Worm (Caenorhabditis elegans): ENCODE results near the gene Y75B12B.10.
A peak's percentile ranks its signal among the peaks of the same experiment; 100 is the strongest.

Y75B12B.10 gene

ce11 chrV:15153277-15153676, 46.6 kb upstream of the Y75B12B.10 start, which contains the start of gene srh-55:
srh-55 (plus strand) TSS chrV:15153577.
- TF ChIP-seq C06A6.2 (GFP tag; conservative IDR thresholded peaks at IDR 0.05) (no peak), ekl-4 (GFP tag; IDR thresholded peaks at IDR 0.05) (no peak), athp-1 (tag; optimal IDR thresholded peaks at IDR 0.05) (no peak), nhr-120 (GFP tag; IDR thresholded peaks at IDR 0.05) (no peak), Y53F4B.3 (GFP tag; IDR thresholded peaks at IDR 0.05) (no peak), ccch-3 (GFP tag; optimal IDR thresholded peaks at IDR 0.05) (no peak), nfya-1 (tag; optimal IDR thresholded peaks at IDR 0.05; ENCODE audit: borderline replicate concordance, insufficient read depth) (no peak), bed-2 (GFP tag; IDR thresholded peaks at IDR 0.05) (no peak), Y79H2A.3 (GFP tag; conservative IDR thresholded peaks at IDR 0.05) (no peak), atf-7 (tag; optimal IDR thresholded peaks at IDR 0.05) (no peak), cebp-2 (GFP tag; IDR thresholded peaks at IDR 0.05) (no peak), lsy-27 (tag; optimal IDR thresholded peaks at IDR 0.05; ENCODE audit: borderline replicate concordance, insufficient read depth) (no peak), ztf-22 (GFP tag; optimal IDR thresholded peaks at IDR 0.05) (no peak), B0035.1 (tag; optimal IDR thresholded peaks at IDR 0.05) (no peak), repo-1 (tag; optimal IDR thresholded peaks at IDR 0.05) (no peak), hmg-1.2 (GFP tag; IDR thresholded peaks at IDR 0.05) (no peak), mxl-1 (tag; optimal IDR thresholded peaks at IDR 0.05) (no peak), ceh-58 (GFP tag; IDR thresholded peaks at IDR 0.05) (no peak), hmg-20 (GFP tag; IDR thresholded peaks at IDR 0.05) (no peak)

- TF ChIP-seq B0336.3 (GFP tag; IDR thresholded peaks at IDR 0.05) (no peak), madf-3 (GFP tag; IDR thresholded peaks at IDR 0.05) (no peak), madf-10 (tag; optimal IDR thresholded peaks at IDR 0.05) (no peak), somi-1 (GFP tag; optimal IDR thresholded peaks at IDR 0.05) (no peak), nhr-80 (tag; optimal IDR thresholded peaks at IDR 0.05) (no peak), B0035.1 (tag; optimal IDR thresholded peaks at IDR 0.05) (no peak), mes-4 (tag; optimal IDR thresholded peaks at IDR 0.05) (no peak), nfya-1 (tag; optimal IDR thresholded peaks at IDR 0.05; ENCODE audit: borderline replicate concordance, insufficient read depth) (no peak), nhr-27 (tag; optimal IDR thresholded peaks at IDR 0.05) (no peak), hmg-20 (GFP tag; IDR thresholded peaks at IDR 0.05) (no peak), lin-40 (tag; optimal IDR thresholded peaks at IDR 0.05) (no peak), gei-17 (GFP tag; optimal IDR thresholded peaks at IDR 0.05) (no peak), fkh-3 (tag; optimal IDR thresholded peaks at IDR 0.05) (no peak), B0261.1 (tag; optimal IDR thresholded peaks at IDR 0.05) (peak; percentile 78), ceh-40 (GFP tag; IDR thresholded peaks at IDR 0.05) (no peak), die-1 (tag; optimal IDR thresholded peaks at IDR 0.05) (peak; percentile 41), xnd-1 (tag; optimal IDR thresholded peaks at IDR 0.05) (no peak), nhr-90 (tag; optimal IDR thresholded peaks at IDR 0.05) (peak; percentile 17), F37B4.10 (GFP tag; IDR thresholded peaks at IDR 0.05) (no peak), lsy-27 (tag; optimal IDR thresholded peaks at IDR 0.05; ENCODE audit: borderline replicate concordance, insufficient read depth) (peak; percentile 2), ztf-22 (GFP tag; optimal IDR thresholded peaks at IDR 0.05) (no peak), F23B12.7 (tag; optimal IDR thresholded peaks at IDR 0.05; ENCODE audit: insufficient read depth) (peak; percentile 77), hrde-1 (tag; optimal IDR thresholded peaks at IDR 0.05; ENCODE audit: borderline replicate concordance) (no peak), hmg-1.2 (GFP tag; IDR thresholded peaks at IDR 0.05) (peak; percentile 62; the same call in 1 of the 2 replicates), F57A8.1 (GFP tag; optimal IDR thresholded peaks at IDR 0.05) (no peak), nfya-2 (GFP tag; IDR thresholded peaks at IDR 0.05) (no peak), snpc-1.1 (tag; optimal IDR thresholded peaks at IDR 0.05; ENCODE audit: insufficient read depth) (peak; percentile 17), F39B2.1 (GFP tag; IDR thresholded peaks at IDR 0.05) (no peak), C06A6.2 (GFP tag; conservative IDR thresholded peaks at IDR 0.05) (no peak), ama-1 (optimal IDR thresholded peaks at IDR 0.05) (no peak), ama-1 (GFP tag; optimal IDR thresholded peaks at IDR 0.05) (no peak), pbrm-1 (GFP tag; IDR thresholded peaks at IDR 0.05) (peak; percentile 68; the same call in 1 of the 2 replicates), K12H6.12 (tag; optimal IDR thresholded peaks at IDR 0.05) (no peak), bed-2 (GFP tag; IDR thresholded peaks at IDR 0.05) (no peak), aptf-2 (GFP tag; conservative IDR thresholded peaks at IDR 0.05) (no peak), dpff-1 (tag; optimal IDR thresholded peaks at IDR 0.05) (no peak)
Measured at ce11 chrV:15156504-15156903, 43.4 kb upstream of the Y75B12B.10 start.

Measured in whole organism, young adult.